Worm (Caenorhabditis elegans) whole organism, L1 larva: ENCODE results near the gene ZK218.7.

Experiments used
- alr-1 ChIP-seq: fragments of 200-800 bp; sonication (Bioruptor generic); optimal IDR thresholded peaks from 2 replicates; lab custom pipeline; 2018; ENCODE audit warnings: borderline replicate concordance, mild to moderate bottlenecking, missing genetic modification characterization, missing compliant biosample characterization
- ets-5 ChIP-seq: fragments of 200-800 bp; sonication (Bioruptor generic); IDR thresholded peaks from 2 replicates; pipeline ENCODE4 v1.3.6; 2022; ENCODE audit warnings: missing genetic modification characterization, missing compliant biosample characterization
- mdl-1 ChIP-seq, 2 experiments: fragments of 150-350 bp; optimal IDR thresholded peaks; 2 replicates each; lab custom pipeline; 2014 to 2017; ENCODE audit warnings: missing biosample characterization in 2 of 2, missing genetic modification characterization in 2 of 2, inconsistent platforms in 1 of 2
- pqm-1 ChIP-seq: sonication (generic microtip); optimal IDR thresholded peaks from 3 replicates; lab custom pipeline; 2017; ENCODE audit warnings: missing biosample characterization, missing genetic modification characterization
- snpc-4 ChIP-seq: fragments of 150-350 bp; optimal IDR thresholded peaks from 2 replicates; lab custom pipeline; 2014; ENCODE audit warnings: missing biosample characterization, missing genetic modification characterization
- unc-62 ChIP-seq: fragments of 150-350 bp; optimal IDR thresholded peaks from 2 replicates; lab custom pipeline; 2014; ENCODE audit warnings: missing biosample characterization, missing genetic modification reagents, missing genetic modification characterization

DNA sequence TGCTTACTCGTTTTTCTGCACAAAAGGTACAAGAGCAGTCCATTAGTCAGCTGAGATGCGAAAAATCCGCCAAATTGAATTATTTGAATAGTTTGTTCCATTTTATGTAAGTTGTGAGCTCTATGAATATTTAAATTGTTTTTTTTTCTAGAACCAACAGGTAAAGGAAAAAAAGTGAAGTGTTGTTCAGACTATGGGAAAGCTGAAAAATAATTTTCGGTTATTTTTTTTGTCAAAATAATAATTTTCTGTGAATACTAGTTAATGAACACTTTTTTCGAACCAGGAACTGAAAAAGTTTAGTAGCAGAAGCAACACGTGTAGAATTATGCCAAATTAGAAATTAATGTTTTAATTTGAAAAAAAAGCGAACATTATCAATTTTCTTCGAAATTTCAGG is 29.7 kb upstream of the ZK218.7 start, which contains the start of gene str-125:
- no peak for TF ChIP-seq pqm-1 (tag; lab: Kevin White, UChicago)
- TF ChIP-seq mdl-1 (tag; optimal IDR thresholded peaks at IDR 0.05; lab: Kevin White, UChicago), result no peak
- no peak for TF ChIP-seq unc-62 (GFP tag; lab: Kevin White, UChicago)
- TF ChIP-seq alr-1 (tag; lab: Kevin White, UChicago), result no peak
- no peak for TF ChIP-seq ets-5
- TF ChIP-seq snpc-4 (tag; lab: Kevin White, UChicago), result no peak
